Worm (Caenorhabditis elegans): ENCODE data around the gene aptf-4.

aptf-4 gene

DNA sequence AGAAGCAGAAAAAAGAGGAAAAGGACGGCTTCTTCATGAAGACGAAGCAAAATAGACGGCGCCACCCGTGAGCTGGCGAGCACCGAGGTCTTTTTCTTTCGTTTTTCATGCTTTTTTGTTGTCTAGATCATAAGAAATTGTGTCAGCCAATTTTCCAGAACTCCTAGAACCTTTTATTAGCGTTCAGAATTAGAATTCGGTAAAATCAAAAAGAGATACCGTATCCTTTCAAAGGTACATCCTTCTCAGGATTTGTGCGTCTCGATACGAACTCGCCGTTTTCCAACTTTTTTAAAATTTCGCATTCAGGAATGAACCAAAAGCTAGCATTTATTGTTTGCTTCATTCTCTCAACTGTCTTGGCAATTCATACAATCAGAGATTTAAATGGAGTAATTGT lies 17.7 kb upstream of the aptf-4 start, which contains the start of gene F54C9.7:
Gene F54C9.7 (plus strand): TSS at position 301 of the 400 bp plus-strand sequence.
- TF ChIP-seq ets-7 (tag; optimal IDR thresholded peaks at IDR 0.05): no peak
- TF ChIP-seq tbx-37 (GFP tag; conservative IDR thresholded peaks at IDR 0.05): no peak
- no peak for TF ChIP-seq F13C5.2 (tag; optimal IDR thresholded peaks at IDR 0.05)
- TF ChIP-seq ama-1 (optimal IDR thresholded peaks at IDR 0.05): no peak
- TF ChIP-seq hmg-4 (GFP tag; optimal IDR thresholded peaks at IDR 0.05): no peak
- TF ChIP-seq ceh-36 (tag; optimal IDR thresholded peaks at IDR 0.05): no peak
- no peak for TF ChIP-seq aly-1 (tag; optimal IDR thresholded peaks at IDR 0.05)
- TF ChIP-seq tbx-11 (GFP tag; IDR thresholded peaks at IDR 0.05): no peak
- TF ChIP-seq B0310.2 (tag; optimal IDR thresholded peaks at IDR 0.05): no peak
- no peak for TF ChIP-seq pes-1 (GFP tag; IDR thresholded peaks at IDR 0.05)
- no peak for TF ChIP-seq scrt-1 (GFP tag; IDR thresholded peaks at IDR 0.05)
- no peak for TF ChIP-seq flt-1 (GFP tag; IDR thresholded peaks at IDR 0.05)
- TF ChIP-seq ceh-13 (GFP tag; optimal IDR thresholded peaks at IDR 0.05): no peak
- TF ChIP-seq sea-1 (GFP tag; conservative IDR thresholded peaks at IDR 0.05): no peak
- no peak for TF ChIP-seq hmbx-1 (tag; optimal IDR thresholded peaks at IDR 0.05)
- no peak for TF ChIP-seq tra-4 (tag; optimal IDR thresholded peaks at IDR 0.05)

ce11 chrII:8575184-8575583 lies 15.6 kb upstream of the aptf-4 start, which contains the start of gene puf-5:
Gene puf-5 (plus strand): TSS chrII:8575541.
- TF ChIP-seq ets-7 (tag; optimal IDR thresholded peaks at IDR 0.05) (no peak), aly-1 (tag; optimal IDR thresholded peaks at IDR 0.05) (no peak), hmbx-1 (tag; optimal IDR thresholded peaks at IDR 0.05) (no peak), flt-1 (GFP tag; IDR thresholded peaks at IDR 0.05) (no peak), B0310.2 (tag; optimal IDR thresholded peaks at IDR 0.05) (no peak), ceh-13 (GFP tag; optimal IDR thresholded peaks at IDR 0.05) (no peak), pes-1 (GFP tag; IDR thresholded peaks at IDR 0.05) (no peak), ceh-36 (tag; optimal IDR thresholded peaks at IDR 0.05) (no peak), tbx-11 (GFP tag; IDR thresholded peaks at IDR 0.05) (no peak), ama-1 (optimal IDR thresholded peaks at IDR 0.05) (no peak), tbx-37 (GFP tag; conservative IDR thresholded peaks at IDR 0.05) (no peak)

DNA sequence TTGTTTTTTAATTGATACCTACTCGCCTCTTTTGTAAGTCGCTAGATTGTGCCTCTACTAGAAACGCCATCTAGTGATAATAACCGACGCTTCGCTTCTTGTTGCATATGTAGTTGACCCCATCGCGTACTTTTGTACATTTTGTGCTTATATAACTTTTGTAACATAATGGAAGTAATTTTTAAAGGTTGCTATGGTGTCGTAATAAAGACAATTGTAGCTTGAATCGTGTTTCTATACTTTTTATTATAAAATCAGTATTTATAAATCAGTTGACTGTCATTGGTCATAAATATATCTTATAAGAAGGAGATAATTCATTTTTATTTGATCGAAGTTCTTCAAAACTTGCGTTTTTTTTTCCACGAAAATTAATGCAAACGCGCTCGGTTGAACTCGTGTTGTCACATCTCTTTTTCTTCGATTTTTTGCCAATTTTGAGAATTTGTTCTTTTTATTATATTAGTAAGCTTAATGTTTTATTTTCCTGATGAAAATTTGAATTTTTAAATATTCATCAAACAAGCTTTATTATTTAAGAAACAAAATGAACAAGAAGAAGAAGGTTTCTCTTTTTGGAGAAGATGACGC lies 13.2 kb upstream of the aptf-4 start, which contains the start of gene F54C9.9:
Gene F54C9.9 (plus strand): TSS at position 541 of the 591 bp plus-strand sequence.
- TF ChIP-seq ceh-36 (tag; optimal IDR thresholded peaks at IDR 0.05): no peak
- no peak for TF ChIP-seq ceh-13 (GFP tag; optimal IDR thresholded peaks at IDR 0.05)
- TF ChIP-seq tbx-11 (GFP tag; IDR thresholded peaks at IDR 0.05): no peak
- no peak for TF ChIP-seq hmg-4 (GFP tag; optimal IDR thresholded peaks at IDR 0.05)
- no peak for TF ChIP-seq scrt-1 (GFP tag; IDR thresholded peaks at IDR 0.05)
- no peak for TF ChIP-seq F13C5.2 (tag; optimal IDR thresholded peaks at IDR 0.05)
- no peak for TF ChIP-seq flt-1 (GFP tag; IDR thresholded peaks at IDR 0.05)
- no peak for TF ChIP-seq ama-1 (optimal IDR thresholded peaks at IDR 0.05)
- TF ChIP-seq tra-4 (tag; optimal IDR thresholded peaks at IDR 0.05): no peak
- TF ChIP-seq tbx-37 (GFP tag; conservative IDR thresholded peaks at IDR 0.05): no peak
- TF ChIP-seq pes-1 (GFP tag; IDR thresholded peaks at IDR 0.05): no peak

- TF ChIP-seq aly-1 (tag; optimal IDR thresholded peaks at IDR 0.05): no peak
- TF ChIP-seq ama-1 (optimal IDR thresholded peaks at IDR 0.05): no peak
- TF ChIP-seq scrt-1 (GFP tag; IDR thresholded peaks at IDR 0.05): no peak
- TF ChIP-seq tbx-37 (GFP tag; conservative IDR thresholded peaks at IDR 0.05): no peak
- no peak for TF ChIP-seq pes-1 (GFP tag; IDR thresholded peaks at IDR 0.05)
- no peak for TF ChIP-seq ets-7 (tag; optimal IDR thresholded peaks at IDR 0.05)
- no peak for TF ChIP-seq tbx-11 (GFP tag; IDR thresholded peaks at IDR 0.05)
- TF ChIP-seq F13C5.2 (tag; optimal IDR thresholded peaks at IDR 0.05): no peak
- TF ChIP-seq hmg-4 (GFP tag; optimal IDR thresholded peaks at IDR 0.05): no peak
- TF ChIP-seq sea-1 (GFP tag; conservative IDR thresholded peaks at IDR 0.05): no peak
- no peak for TF ChIP-seq hmbx-1 (tag; optimal IDR thresholded peaks at IDR 0.05)
- TF ChIP-seq tra-4 (tag; optimal IDR thresholded peaks at IDR 0.05): no peak
- TF ChIP-seq B0310.2 (tag; optimal IDR thresholded peaks at IDR 0.05): no peak
- no peak for TF ChIP-seq ceh-36 (tag; optimal IDR thresholded peaks at IDR 0.05)
- TF ChIP-seq hnd-1 (tag; optimal IDR thresholded peaks at IDR 0.05): no peak
- no peak for TF ChIP-seq ceh-13 (GFP tag; optimal IDR thresholded peaks at IDR 0.05)
- no peak for TF ChIP-seq flt-1 (GFP tag; IDR thresholded peaks at IDR 0.05)
Observed at ce11 chrII:8581700-8582099, 9.1 kb upstream of the aptf-4 start, which contains the start of gene arl-1. Gene arl-1 (plus strand): TSS chrII:8582000.

DNA sequence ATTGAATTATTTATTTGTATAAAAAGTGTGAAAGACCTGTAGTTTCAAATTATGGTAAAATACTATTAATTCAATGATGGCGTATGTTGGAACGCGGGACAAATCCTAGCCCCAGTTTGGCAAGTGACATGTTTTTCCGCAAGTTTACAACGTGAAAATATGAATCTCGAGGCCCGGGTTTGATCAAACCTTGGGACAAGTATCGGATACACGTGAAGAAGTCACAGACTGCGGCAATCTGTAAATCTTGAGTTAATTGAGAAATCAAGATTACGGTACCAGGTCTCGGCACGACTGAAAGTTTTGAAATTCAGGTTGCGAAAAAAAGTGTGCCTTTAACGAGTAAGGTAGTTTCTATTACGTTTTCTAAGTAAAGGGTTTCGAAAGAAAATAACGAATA lies 7.7 kb upstream of the aptf-4 start:
- TF ChIP-seq ama-1 (optimal IDR thresholded peaks at IDR 0.05): peak; percentile 54
- TF ChIP-seq F13C5.2 (tag; optimal IDR thresholded peaks at IDR 0.05): no peak

DNA sequence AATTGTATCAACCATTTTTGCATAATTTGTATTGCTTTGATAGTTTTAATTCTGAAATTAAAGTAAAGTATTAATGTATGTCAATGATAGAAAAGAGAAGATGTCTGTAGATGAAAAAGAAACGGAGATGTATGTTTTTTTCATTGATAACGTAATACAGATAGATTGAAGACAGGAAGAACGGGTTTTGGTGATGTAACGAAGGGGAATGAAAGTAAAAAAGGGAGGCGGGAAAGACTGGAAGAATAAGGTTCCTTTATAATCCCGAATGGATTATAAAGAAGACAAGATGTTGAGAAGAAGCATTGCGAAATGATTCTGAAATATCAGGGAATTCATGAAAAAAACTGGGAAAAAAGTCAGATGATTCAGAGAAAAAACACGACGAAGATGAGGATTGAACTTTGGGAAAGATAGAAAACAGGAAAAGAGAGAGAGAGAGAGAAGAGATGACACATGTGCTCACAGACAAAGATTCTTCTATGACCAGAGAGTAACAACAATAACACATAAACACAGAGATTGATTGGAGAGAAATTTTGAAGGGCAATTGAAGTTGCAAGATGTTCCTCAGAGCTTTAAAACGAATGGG lies 5.7 kb upstream of the aptf-4 start, which contains the start of gene F54C9.11:
Gene F54C9.11 (minus strand): TSS at position 51 of the 592 bp plus-strand sequence.
- TF ChIP-seq ama-1 (optimal IDR thresholded peaks at IDR 0.05): no peak
- TF ChIP-seq scrt-1 (GFP tag; IDR thresholded peaks at IDR 0.05): no peak
- TF ChIP-seq flt-1 (GFP tag; IDR thresholded peaks at IDR 0.05): no peak

DNA sequence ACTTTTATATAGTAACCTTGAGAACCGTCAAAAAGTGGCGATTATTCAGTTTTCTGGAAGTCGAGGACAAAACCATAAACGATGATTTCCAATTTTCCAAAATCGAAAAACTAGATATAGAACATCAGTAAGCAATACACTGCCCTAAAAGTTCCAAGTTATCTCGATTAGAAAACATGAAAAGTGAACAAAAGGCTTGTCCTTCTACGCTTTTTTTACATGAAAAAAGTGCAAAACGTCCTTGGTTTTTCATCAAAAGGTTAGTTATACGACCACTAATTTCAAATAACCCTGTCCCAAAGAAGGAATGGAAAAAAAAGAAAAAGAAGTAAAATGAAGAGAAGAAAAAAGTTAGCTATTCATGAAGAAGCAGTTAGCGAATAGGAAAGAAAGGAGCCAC lies 4.9 kb upstream of the aptf-4 start:
- TF ChIP-seq scrt-1 (GFP tag; IDR thresholded peaks at IDR 0.05): no peak
- TF ChIP-seq ceh-36 (tag; optimal IDR thresholded peaks at IDR 0.05): no peak
- TF ChIP-seq ama-1 (optimal IDR thresholded peaks at IDR 0.05): no peak
- no peak for TF ChIP-seq tbx-11 (GFP tag; IDR thresholded peaks at IDR 0.05)
- no peak for TF ChIP-seq flt-1 (GFP tag; IDR thresholded peaks at IDR 0.05)
- no peak for TF ChIP-seq B0310.2 (tag; optimal IDR thresholded peaks at IDR 0.05)
- no peak for TF ChIP-seq pes-1 (GFP tag; IDR thresholded peaks at IDR 0.05)
